Fruit fly (Drosophila melanogaster): ENCODE results near the gene CG4080.
A peak's percentile ranks its signal among the peaks of the same experiment; 100 is the strongest.

CG4080 gene

dm6 chr3L:9441907-9442479 is 43.0 kb upstream of the CG4080 start, which contains the start of the genes Bet3 and Nf-YA (continued):
- TF ChIP-seq kay (GFP tag; optimal IDR thresholded peaks at IDR 0.05) (no peak), H2.0 (GFP tag; IDR thresholded peaks at IDR 0.05) (peak; percentile 31; the same call in 1 of the 2 replicates), Med (GFP tag) (peak; percentile 94), yki (optimal IDR thresholded peaks at IDR 0.05) (no peak), CG32772 (GFP tag; IDR thresholded peaks at IDR 0.05) (peak; percentile 61), CG10431 (GFP tag; optimal IDR thresholded peaks at IDR 0.05) (peak; percentile 8), toy (GFP tag; IDR thresholded peaks at IDR 0.05) (no peak), NfI (GFP tag; optimal IDR thresholded peaks at IDR 0.05) (peak; percentile 54), chm (GFP tag; IDR thresholded peaks at IDR 0.05) (peak; percentile 53; the same call in 1 of the 2 replicates), CG1529 (GFP tag; optimal IDR thresholded peaks at IDR 0.05) (no peak), CG7372 (GFP tag; IDR thresholded peaks at IDR 0.05) (peak; percentile 60; the same call in 1 of the 2 replicates), Ada2b (GFP tag; IDR thresholded peaks at IDR 0.05) (peak; percentile 47; the same call in 1 of the 2 replicates), prd (optimal IDR thresholded peaks at IDR 0.05) (no peak), prd (GFP tag; IDR thresholded peaks at IDR 0.05) (peak; percentile 64; the same call in 2 of the 3 replicates), sug (tag; optimal IDR thresholded peaks at IDR 0.05) (peak; percentile 41), Dip3 (GFP tag; optimal IDR thresholded peaks at IDR 0.05) (peak; percentile 60), CG5180 (GFP tag; optimal IDR thresholded peaks at IDR 0.05) (no peak), az2 (GFP tag; optimal IDR thresholded peaks at IDR 0.05) (peak; percentile 44), ac (GFP tag; optimal IDR thresholded peaks at IDR 0.05) (no peak), esg (GFP tag; conservative IDR thresholded peaks at IDR 0.05) (no peak), fd96Cb (tag; optimal IDR thresholded peaks at IDR 0.05) (peak; percentile 29), CG14441 (GFP tag; IDR thresholded peaks at IDR 0.05) (peak; percentile 59), pzg (GFP tag; optimal IDR thresholded peaks at IDR 0.05) (peak; percentile 79), bbx (GFP tag; IDR thresholded peaks at IDR 0.05; ENCODE audit: partially characterized antibody) (peak; percentile 85), sc (optimal IDR thresholded peaks at IDR 0.05) (no peak), sc (GFP tag; optimal IDR thresholded peaks at IDR 0.05) (no peak), CG34224 (GFP tag; IDR thresholded peaks at IDR 0.05; ENCODE audit: partially characterized antibody) (peak; percentile 83), slp2 (GFP tag; optimal IDR thresholded peaks at IDR 0.05) (peak; percentile 27), CG6791 (GFP tag; IDR thresholded peaks at IDR 0.05; ENCODE audit: partially characterized antibody) (peak; percentile 89), ATbp (GFP tag; optimal IDR thresholded peaks at IDR 0.05) (no peak), cad (GFP tag; optimal IDR thresholded peaks at IDR 0.05) (no peak), Ets65A (GFP tag) (peak; percentile 97), tgo (GFP tag; IDR thresholded peaks at IDR 0.05) (no peak), Jarid2 (GFP tag; optimal IDR thresholded peaks at IDR 0.05) (peak; percentile 20), Bgb (GFP tag; IDR thresholded peaks at IDR 0.05; ENCODE audit: partially characterized antibody) (peak; percentile 87), stwl (tag; optimal IDR thresholded peaks at IDR 0.05) (peak; percentile 77), ci (GFP tag; IDR thresholded peaks at IDR 0.05) (no peak; the same call in 1 of the 3 replicates), hb (GFP tag; IDR thresholded peaks at IDR 0.05; ENCODE audit: partially characterized antibody) (peak; percentile 84), CG18011 (GFP tag; optimal IDR thresholded peaks at IDR 0.05) (no peak), CG8359 (GFP tag; optimal IDR thresholded peaks at IDR 0.05; ENCODE audit: borderline replicate concordance) (no peak), NFAT (GFP tag; IDR thresholded peaks at IDR 0.05) (peak; percentile 88), CG6813 (GFP tag; optimal IDR thresholded peaks at IDR 0.05) (no peak), Trl (optimal IDR thresholded peaks at IDR 0.05) (no peak), Trl (GFP tag; optimal IDR thresholded peaks at IDR 0.05) (peak; percentile 39), PHDP (tag; optimal IDR thresholded peaks at IDR 0.05) (no peak), YL-1 (GFP tag; optimal IDR thresholded peaks at IDR 0.05) (peak; percentile 80), CG6175 (GFP tag; IDR thresholded peaks at IDR 0.05) (no peak), CG18476 (GFP tag; optimal IDR thresholded peaks at IDR 0.05) (no peak), gfzf (GFP tag; optimal IDR thresholded peaks at IDR 0.05) (peak; percentile 54), CG42726 (GFP tag; IDR thresholded peaks at IDR 0.05; ENCODE audit: partially characterized antibody) (peak; percentile 86), CG13775 (GFP tag; optimal IDR thresholded peaks at IDR 0.05) (peak; percentile 49)

Measured in whole organism, embryonic.